Worm (Caenorhabditis elegans): ENCODE results near the gene R13D7.2.

DNA sequence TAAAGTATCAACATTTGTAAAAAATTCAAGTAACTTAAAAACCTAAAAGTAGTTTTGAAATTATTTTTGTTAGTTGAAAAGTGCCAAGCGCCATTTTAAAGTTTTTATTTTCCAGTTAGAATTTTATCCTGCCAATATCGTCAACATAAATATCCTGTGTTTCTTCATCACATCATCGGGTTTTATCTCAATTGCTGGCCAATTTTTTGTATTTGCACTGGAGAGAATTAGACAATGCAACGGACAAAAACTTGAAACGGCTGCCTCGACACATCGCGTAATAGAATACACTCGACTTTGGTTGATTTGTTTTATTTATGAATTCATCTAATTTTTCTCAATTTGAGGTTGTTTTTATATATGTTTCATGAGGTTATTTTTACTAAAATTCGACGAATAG lies 45.3 kb downstream of the R13D7.2 start, which contains the start of gene F25E5.2:
- TF ChIP-seq sea-2 (GFP tag; optimal IDR thresholded peaks at IDR 0.05), result no peak
- TF ChIP-seq hmg-11 (tag; optimal IDR thresholded peaks at IDR 0.05), result no peak
- no peak for TF ChIP-seq ama-1 (optimal IDR thresholded peaks at IDR 0.05)
- no peak for TF ChIP-seq elt-1 (tag; optimal IDR thresholded peaks at IDR 0.05)
- TF ChIP-seq egl-27 (tag; optimal IDR thresholded peaks at IDR 0.05), result no peak
- no peak for TF ChIP-seq nhr-11 (tag; optimal IDR thresholded peaks at IDR 0.05)
- TF ChIP-seq ztf-4 (tag; optimal IDR thresholded peaks at IDR 0.05), result no peak
- TF ChIP-seq nhr-12 (tag; optimal IDR thresholded peaks at IDR 0.05), result no peak
- no peak for TF ChIP-seq ztf-11 (tag; optimal IDR thresholded peaks at IDR 0.05)
- TF ChIP-seq ceh-82 (tag; optimal IDR thresholded peaks at IDR 0.05), result no peak
